Fruit fly (Drosophila melanogaster): Measurements from ENCODE around the gene CG7488.

- TF ChIP-seq Lpt (GFP tag; optimal IDR thresholded peaks at IDR 0.05), result no peak
- TF ChIP-seq CG6854 (GFP tag; optimal IDR thresholded peaks at IDR 0.05), result no peak
- no peak for TF ChIP-seq CG31627 (GFP tag; optimal IDR thresholded peaks at IDR 0.05)
- no peak for TF ChIP-seq ss (GFP tag; optimal IDR thresholded peaks at IDR 0.05)
- no peak for TF ChIP-seq fd59A (GFP tag; optimal IDR thresholded peaks at IDR 0.05)
- no peak for TF ChIP-seq Hr38 (GFP tag; optimal IDR thresholded peaks at IDR 0.05)
Observed at dm6 chr3R:13042258-13043032, 47.0 kb downstream of the CG7488 start, which contains the start of gene snk.

Data from whole organism, prepupa.